Fruit fly (Drosophila melanogaster) whole organism, prepupa: Measurements from ENCODE around the gene CG3224.

Experiments used
- Blimp-1 ChIP-seq: fragments of 200-800 bp; sonication (Bioruptor generic); optimal IDR thresholded peaks from 3 replicates; lab custom pipeline; 2017; ENCODE audit warnings: missing biosample characterization, missing genetic modification characterization, mild to moderate bottlenecking, moderate library complexity, missing genetic modification reagents
- CG11294 ChIP-seq: fragments of 200-800 bp; sonication (Bioruptor generic); IDR thresholded peaks from 2 replicates; pipeline ENCODE4 v1.3.6; 2022; ENCODE audit warnings: missing biosample characterization, missing genetic modification characterization
- CG11762 ChIP-seq: fragments of 200-800 bp; sonication (Bioruptor generic); optimal IDR thresholded peaks from 3 replicates; lab custom pipeline; 2016; ENCODE audit warnings: missing biosample characterization, missing genetic modification characterization; ENCODE audit not compliant: insufficient read depth
- CG11902 ChIP-seq: fragments of 200-800 bp; sonication (Bioruptor generic); optimal IDR thresholded peaks from 3 replicates; lab custom pipeline; 2016; ENCODE audit warnings: missing biosample characterization, missing genetic modification characterization
- CG1621 ChIP-seq: fragments of 200-800 bp; sonication (Bioruptor generic); optimal IDR thresholded peaks from 3 replicates; lab custom pipeline; 2018; ENCODE audit warnings: missing biosample characterization, mild to moderate bottlenecking, missing genetic modification characterization
- CG16779 ChIP-seq: fragments of 200-800 bp; sonication (Bioruptor generic); optimal IDR thresholded peaks from 3 replicates; lab custom pipeline; 2017; ENCODE audit warnings: missing biosample characterization, mild to moderate bottlenecking, missing genetic modification characterization
- CG3032 ChIP-seq: fragments of 200-800 bp; optimal IDR thresholded peaks from 2 replicates; lab custom pipeline; 2019; ENCODE audit warnings: missing biosample characterization, mild to moderate bottlenecking, missing genetic modification characterization, moderate library complexity
- CG32006 ChIP-seq: fragments of 200-800 bp; sonication (Bioruptor generic); optimal IDR thresholded peaks from 3 replicates; lab custom pipeline; 2017; ENCODE audit warnings: missing biosample characterization, mild to moderate bottlenecking, missing genetic modification characterization
- CG34406 ChIP-seq: fragments of 200-800 bp; sonication (Bioruptor generic); optimal IDR thresholded peaks from 3 replicates; lab custom pipeline; 2016; ENCODE audit warnings: missing biosample characterization, missing genetic modification characterization
- CG3919 ChIP-seq: fragments of 200-800 bp; sonication (Bioruptor generic); optimal IDR thresholded peaks from 3 replicates; lab custom pipeline; 2016; ENCODE audit warnings: missing biosample characterization, missing genetic modification characterization
- CG4318 ChIP-seq: fragments of 200-800 bp; sonication (Bioruptor generic); optimal IDR thresholded peaks from 3 replicates; lab custom pipeline; 2017; ENCODE audit warnings: missing biosample characterization, mild to moderate bottlenecking, missing genetic modification characterization
- CG6163 ChIP-seq: fragments of 200-800 bp; sonication (Bioruptor generic); IDR thresholded peaks from 3 replicates; pipeline ENCODE4 v1.3.6; 2022; ENCODE audit warnings: missing biosample characterization, missing genetic modification characterization
- CG6276 ChIP-seq: fragments of 200-800 bp; sonication (Bioruptor generic); optimal IDR thresholded peaks from 2 replicates; lab custom pipeline; 2017; ENCODE audit warnings: missing biosample characterization, mild to moderate bottlenecking, missing genetic modification characterization
- CG6792 ChIP-seq: fragments of 200-800 bp; sonication (Bioruptor generic); optimal IDR thresholded peaks from 3 replicates; lab custom pipeline; 2016; ENCODE audit warnings: missing biosample characterization, missing genetic modification characterization
- CG6808 ChIP-seq: fragments of 200-800 bp; sonication (Bioruptor generic); optimal IDR thresholded peaks from 3 replicates; lab custom pipeline; 2017; ENCODE audit warnings: missing biosample characterization, missing genetic modification characterization, mild to moderate bottlenecking, moderate library complexity, missing genetic modification reagents
- CG7368 ChIP-seq: fragments of 200-800 bp; sonication (Bioruptor generic); optimal IDR thresholded peaks from 3 replicates; lab custom pipeline; 2016; ENCODE audit warnings: missing biosample characterization, missing genetic modification characterization
- CG8632 ChIP-seq: fragments of 200-800 bp; sonication (Bioruptor generic); optimal IDR thresholded peaks from 3 replicates; lab custom pipeline; 2016; ENCODE audit warnings: missing biosample characterization, missing genetic modification characterization
- CG9139 ChIP-seq: fragments of 200-800 bp; sonication (Bioruptor generic); optimal IDR thresholded peaks from 3 replicates; lab custom pipeline; 2017; ENCODE audit warnings: missing biosample characterization, mild to moderate bottlenecking, missing genetic modification characterization
- Eip75B ChIP-seq: fragments of 200-800 bp; sonication (Bioruptor generic); optimal IDR thresholded peaks from 3 replicates; lab custom pipeline; 2016; ENCODE audit warnings: missing biosample characterization, missing genetic modification characterization
- Eip93F ChIP-seq: fragments of 200-800 bp; sonication (Bioruptor generic); optimal IDR thresholded peaks from 2 replicates; lab custom pipeline; 2016; ENCODE audit warnings: missing biosample characterization, mild to moderate bottlenecking, missing genetic modification characterization
- Ets21C ChIP-seq: fragments of 200-800 bp; sonication (Bioruptor generic); optimal IDR thresholded peaks from 3 replicates; lab custom pipeline; 2016; ENCODE audit warnings: missing biosample characterization, missing genetic modification characterization
- Ets96B ChIP-seq: fragments of 200-800 bp; optimal IDR thresholded peaks from 2 replicates; lab custom pipeline; 2019; ENCODE audit warnings: missing biosample characterization, mild to moderate bottlenecking, missing genetic modification characterization, moderate library complexity
- Gug ChIP-seq: fragments of 200-800 bp; sonication (Bioruptor generic); IDR thresholded peaks from 2 replicates; pipeline ENCODE4 v1.3.6; 2022; ENCODE audit warnings: missing biosample characterization, missing genetic modification characterization
- Hr38 ChIP-seq: sonication (Bioruptor generic); optimal IDR thresholded peaks from 2 replicates; lab custom pipeline; 2016; ENCODE audit warnings: missing biosample characterization, missing genetic modification characterization
- Hr39 ChIP-seq: fragments of 200-800 bp; sonication (Bioruptor generic); optimal IDR thresholded peaks from 2 replicates; lab custom pipeline; 2016; ENCODE audit warnings: missing biosample characterization, missing genetic modification characterization
- Hr4 ChIP-seq: fragments of 200-800 bp; sonication (Bioruptor generic); optimal IDR thresholded peaks from 3 replicates; lab custom pipeline; 2016; ENCODE audit warnings: missing biosample characterization, missing genetic modification characterization
- Lpt ChIP-seq: fragments of 200-800 bp; sonication (Bioruptor generic); optimal IDR thresholded peaks from 3 replicates; lab custom pipeline; 2016; ENCODE audit warnings: missing biosample characterization, missing genetic modification characterization
- OdsH ChIP-seq: fragments of 200-800 bp; sonication (Bioruptor generic); optimal IDR thresholded peaks from 3 replicates; lab custom pipeline; 2016; ENCODE audit warnings: missing biosample characterization, missing genetic modification characterization
- Smox ChIP-seq: fragments of 200-800 bp; sonication (Bioruptor generic); optimal IDR thresholded peaks from 3 replicates; lab custom pipeline; 2016; ENCODE audit warnings: missing biosample characterization, missing genetic modification characterization
- Sox102F ChIP-seq: fragments of 200-800 bp; sonication (Bioruptor generic); optimal IDR thresholded peaks from 2 replicates; lab custom pipeline; 2016; ENCODE audit warnings: missing biosample characterization, mild to moderate bottlenecking, missing genetic modification characterization
- Sox15 ChIP-seq: fragments of 200-800 bp; sonication (Bioruptor generic); optimal IDR thresholded peaks from 3 replicates; lab custom pipeline; 2016; ENCODE audit warnings: missing biosample characterization, missing genetic modification characterization
- achi ChIP-seq: fragments of 200-800 bp; sonication (Bioruptor generic); optimal IDR thresholded peaks from 3 replicates; lab custom pipeline; 2016; ENCODE audit warnings: missing biosample characterization, missing genetic modification characterization
- acj6 ChIP-seq: fragments of 200-800 bp; sonication (Bioruptor generic); optimal IDR thresholded peaks from 3 replicates; lab custom pipeline; 2016; ENCODE audit warnings: missing biosample characterization, missing genetic modification characterization
- dsx ChIP-seq: fragments of 200-800 bp; optimal IDR thresholded peaks from 3 replicates; lab custom pipeline; 2019; ENCODE audit warnings: missing biosample characterization, mild to moderate bottlenecking, missing genetic modification characterization, moderate library complexity; ENCODE audit not compliant: poor library complexity, severe bottlenecking
- eg ChIP-seq: fragments of 200-800 bp; sonication (Bioruptor generic); IDR thresholded peaks from 3 replicates; pipeline ENCODE4 v1.3.6; 2022; ENCODE audit warnings: missing biosample characterization, missing genetic modification characterization
- esn ChIP-seq: fragments of 200-800 bp; sonication (Bioruptor generic); optimal IDR thresholded peaks from 2 replicates; lab custom pipeline; 2016; ENCODE audit warnings: missing biosample characterization, mild to moderate bottlenecking, missing genetic modification characterization, moderate library complexity
- fd59A ChIP-seq: fragments of 200-800 bp; sonication (Bioruptor generic); optimal IDR thresholded peaks from 2 replicates; lab custom pipeline; 2017; ENCODE audit warnings: missing biosample characterization, mild to moderate bottlenecking, missing genetic modification characterization, missing genetic modification reagents
- fd85E ChIP-seq: fragments of 200-800 bp; sonication (Bioruptor generic); optimal IDR thresholded peaks from 3 replicates; lab custom pipeline; 2016; ENCODE audit warnings: missing biosample characterization, missing genetic modification characterization
- fkh ChIP-seq: fragments of 200-800 bp; sonication (Bioruptor generic); optimal IDR thresholded peaks from 3 replicates; lab custom pipeline; 2017; ENCODE audit warnings: missing biosample characterization, mild to moderate bottlenecking, missing genetic modification characterization, moderate library complexity
- lz ChIP-seq: fragments of 200-800 bp; sonication (Bioruptor generic); optimal IDR thresholded peaks from 3 replicates; lab custom pipeline; 2016; ENCODE audit warnings: missing biosample characterization, missing genetic modification characterization
- net ChIP-seq: fragments of 200-800 bp; sonication (Bioruptor generic); optimal IDR thresholded peaks from 3 replicates; lab custom pipeline; 2016; ENCODE audit warnings: missing biosample characterization, missing genetic modification characterization
- salr ChIP-seq, 2 experiments: fragments of 200-800 bp; sonication (Bioruptor generic); optimal IDR thresholded peaks; 3 replicates each; lab custom pipeline; 2016 to 2018; ENCODE audit warnings: missing biosample characterization in 2 of 2, missing genetic modification characterization in 2 of 2, mild to moderate bottlenecking in 1 of 2
- spab ChIP-seq: fragments of 200-800 bp; sonication (Bioruptor generic); optimal IDR thresholded peaks from 2 replicates; lab custom pipeline; 2017; ENCODE audit warnings: missing biosample characterization, mild to moderate bottlenecking, missing genetic modification characterization, missing genetic modification reagents
- ss ChIP-seq, 2 experiments: fragments of 200-800 bp; sonication (Bioruptor generic); optimal IDR thresholded peaks; 2 replicates in 1 of 2; 3 replicates in 1 of 2; lab custom pipeline; 2017 to 2018; ENCODE audit warnings: mild to moderate bottlenecking in 2 of 2, missing biosample characterization in 2 of 2, missing genetic modification characterization in 2 of 2, moderate library complexity in 1 of 2
- topi ChIP-seq: fragments of 200-800 bp; sonication (Bioruptor generic); optimal IDR thresholded peaks from 3 replicates; lab custom pipeline; 2016; ENCODE audit warnings: missing biosample characterization, missing genetic modification characterization
- vri ChIP-seq: fragments of 200-800 bp; sonication (Bioruptor generic); optimal IDR thresholded peaks from 3 replicates; lab custom pipeline; 2016; ENCODE audit warnings: missing biosample characterization, mild to moderate bottlenecking, missing genetic modification characterization

The CG3224 gene

dm6 chrX:6646846-6647245, 14.4 kb downstream of the CG3224 start (continued):
- TF ChIP-seq CG3919 (peak; percentile 9), CG6276 (GFP tag; lab: Kevin White, UChicago) (no peak), Gug (GFP tag; lab: Robert Waterston, UW) (no peak), CG32006 (GFP tag; lab: Kevin White, UChicago) (peak; percentile 37), spab (no peak), CG7368 (GFP tag; lab: Kevin White, UChicago) (no peak), Smox (GFP tag; lab: Kevin White, UChicago) (peak; percentile 24), CG6163 (GFP tag; lab: Robert Waterston, UW) (0 out of 3 replicates have a peak, but pooled peaks have one; percentile 28), CG6808 (GFP tag; lab: Kevin White, UChicago) (no peak), fd85E (no peak), CG9139 (GFP tag; lab: Kevin White, UChicago) (no peak), CG1621 (tag; lab: Kevin White, UChicago) (no peak), Blimp-1 (GFP tag; lab: Kevin White, UChicago) (no peak), Sox102F (GFP tag; lab: Kevin White, UChicago) (no peak), Eip75B (GFP tag; lab: Kevin White, UChicago) (no peak), CG11294 (GFP tag; lab: Robert Waterston, UW) (no peak), Hr39 (no peak), acj6 (peak; percentile 26), Hr4 (peak; percentile 13)

DNA sequence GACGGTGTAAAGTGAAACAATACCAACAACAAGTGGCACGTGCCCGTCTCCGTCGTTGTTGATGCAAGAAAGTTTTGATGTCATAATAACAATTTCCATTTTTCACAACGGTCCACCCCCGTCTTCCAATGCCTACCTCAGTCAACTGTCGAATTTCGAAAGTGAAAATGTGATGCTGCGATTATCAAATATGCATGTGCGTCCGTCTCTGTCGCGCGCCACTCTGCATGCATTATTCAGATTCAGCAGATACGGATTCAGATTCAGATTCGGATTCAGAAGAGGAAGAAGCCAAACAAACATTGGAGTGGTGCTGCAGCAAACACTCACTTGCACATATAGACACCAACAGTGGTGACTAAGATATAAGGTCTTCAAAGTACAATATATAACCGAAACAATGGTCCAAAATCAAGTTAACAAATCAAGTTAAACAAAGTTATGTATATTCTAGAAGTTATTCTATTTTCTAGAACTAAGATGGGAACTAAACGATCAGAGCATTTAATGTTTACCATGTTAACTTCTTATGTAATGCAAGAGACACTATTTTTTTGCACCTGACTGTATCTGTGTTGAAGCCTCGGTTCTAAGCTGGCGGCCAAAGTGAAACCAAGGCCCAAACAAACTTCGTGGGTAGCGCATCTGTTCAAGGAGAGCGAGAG, 18.5 kb downstream of the CG3224 start:
- TF ChIP-seq CG3919: peak; percentile 51
- peak; percentile 29 for TF ChIP-seq vri (GFP tag; lab: Kevin White, UChicago)
- TF ChIP-seq CG32006 (GFP tag; lab: Kevin White, UChicago): peak; percentile 59
- TF ChIP-seq CG7368 (GFP tag; lab: Kevin White, UChicago): peak; percentile 48
- TF ChIP-seq fkh: no peak
- TF ChIP-seq Sox102F (GFP tag; lab: Kevin White, UChicago): peak; percentile 56
- TF ChIP-seq CG6808 (GFP tag; lab: Kevin White, UChicago): peak; percentile 35
- TF ChIP-seq CG8632 (GFP tag; lab: Kevin White, UChicago): peak; percentile 26
- peak; percentile 61 for TF ChIP-seq Hr4
- peak; percentile 55 for TF ChIP-seq CG6792 (GFP tag; lab: Kevin White, UChicago)
- TF ChIP-seq CG11762 (GFP tag; lab: Kevin White, UChicago): peak; percentile 15
- TF ChIP-seq Gug (GFP tag; lab: Robert Waterston, UW): 0 out of 2 replicates have a peak, but pooled peaks have one; percentile 39
- peak; percentile 34 for TF ChIP-seq CG6276 (GFP tag; lab: Kevin White, UChicago)
- no peak for TF ChIP-seq spab
- peak; percentile 15 for TF ChIP-seq CG1621 (tag; lab: Kevin White, UChicago)
- TF ChIP-seq net (GFP tag; lab: Kevin White, UChicago): peak; percentile 30
- TF ChIP-seq CG4318 (GFP tag; lab: Kevin White, UChicago): no peak
- TF ChIP-seq fd59A (GFP tag; lab: Kevin White, UChicago): peak; percentile 8
- TF ChIP-seq Ets96B: peak; percentile 57
- no peak for TF ChIP-seq Eip93F (GFP tag; lab: Kevin White, UChicago)
- peak; percentile 37 for TF ChIP-seq CG34406 (GFP tag; lab: Kevin White, UChicago)
- TF ChIP-seq Lpt (GFP tag; lab: Kevin White, UChicago): no peak
- peak; percentile 35 for TF ChIP-seq CG3032 (tag; lab: Kevin White, UChicago)
- TF ChIP-seq Sox15 (GFP tag; lab: Kevin White, UChicago): no peak
- TF ChIP-seq Ets21C (GFP tag; lab: Kevin White, UChicago): peak; percentile 38
- TF ChIP-seq CG6163 (GFP tag; lab: Robert Waterston, UW): peak; percentile 80
- no peak for TF ChIP-seq CG16779 (tag; lab: Kevin White, UChicago)
- TF ChIP-seq lz: peak; percentile 61
- peak; percentile 53 for TF ChIP-seq topi (GFP tag; lab: Kevin White, UChicago)
- peak; percentile 29 to 32 for TF ChIP-seq ss (GFP tag; optimal IDR thresholded peaks at IDR 0.05; lab: Kevin White, UChicago)
- TF ChIP-seq salr (GFP tag; optimal IDR thresholded peaks at IDR 0.05; lab: Kevin White, UChicago): no peak
- peak; percentile 43 for TF ChIP-seq OdsH (GFP tag; lab: Kevin White, UChicago)
- TF ChIP-seq esn (GFP tag; lab: Kevin White, UChicago): peak; percentile 66
- TF ChIP-seq achi (GFP tag; lab: Kevin White, UChicago): peak; percentile 58
- TF ChIP-seq CG11902: no peak
- TF ChIP-seq dsx (GFP tag; lab: Kevin White, UChicago): peak; percentile 36
- TF ChIP-seq Smox (GFP tag; lab: Kevin White, UChicago): peak; percentile 54
- no peak for TF ChIP-seq Hr38 (GFP tag; lab: Kevin White, UChicago)
- TF ChIP-seq Hr39: peak; percentile 59
- TF ChIP-seq eg (GFP tag; lab: Robert Waterston, UW): peak; percentile 66; the same call in 1 of the 3 replicates
